Fruit fly (Drosophila melanogaster) whole organism: ENCODE data around the gene MTF-1.

Experiments used
- CG8478 ChIP-seq: fragments of >200 bp; optimal IDR thresholded peaks from 2 replicates; lab custom pipeline; 2018; ENCODE audit warnings: inconsistent platforms
- Dll ChIP-seq: fragments of >200 bp; optimal IDR thresholded peaks from 2 replicates; lab custom pipeline; 2017
- EcR ChIP-seq, 2 experiments: fragments of >200 bp; optimal IDR thresholded peaks; 2 replicates each; lab custom pipeline; 2017; ENCODE audit warnings: missing biosample characterization in 2 of 2, missing genetic modification characterization in 2 of 2, missing genetic modification reagents in 2 of 2
- pan ChIP-seq: fragments of >200 bp; optimal IDR thresholded peaks from 2 replicates; lab custom pipeline; 2017
- psq ChIP-seq: fragments of >200 bp; optimal IDR thresholded peaks from 2 replicates; lab custom pipeline; 2017
- usp ChIP-seq: fragments of >200 bp; optimal IDR thresholded peaks from 2 replicates; lab custom pipeline; 2017; ENCODE audit warnings: missing biosample characterization, missing genetic modification characterization, mixed read lengths

MTF-1 gene

DNA sequence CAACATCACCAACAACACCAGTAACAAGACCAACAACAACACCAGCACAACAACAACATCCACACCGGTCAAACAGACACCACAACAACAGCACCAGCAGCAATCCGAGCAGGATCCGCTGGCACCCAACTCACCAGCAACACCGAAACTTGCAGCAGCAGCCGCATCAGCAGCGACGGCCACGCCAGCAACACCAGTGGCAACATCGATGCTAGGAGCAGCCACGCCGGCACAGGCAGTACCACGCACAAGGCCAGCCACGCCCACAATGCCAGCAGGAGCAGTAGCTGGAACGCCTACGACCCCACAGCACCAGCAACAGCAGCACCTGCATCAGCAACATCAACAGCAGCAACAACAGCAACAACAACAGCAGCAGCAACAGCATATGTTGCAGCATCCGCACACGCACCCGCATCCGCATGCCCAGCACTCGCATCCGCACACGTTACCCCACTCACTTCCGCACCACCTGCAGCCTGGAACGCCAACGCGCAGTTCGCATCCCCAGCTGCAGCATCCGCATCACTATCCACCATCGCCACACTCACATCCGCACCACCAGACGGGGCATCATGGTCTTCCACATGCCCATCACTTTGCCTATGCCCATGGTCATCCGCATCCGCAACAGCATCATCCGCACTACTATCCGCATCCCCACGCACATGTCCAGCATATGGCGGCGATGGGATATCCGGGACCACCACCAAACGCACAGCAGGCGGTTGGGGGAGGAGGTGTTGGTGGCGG lies 41.2 kb downstream of the MTF-1 start:
- TF ChIP-seq psq (lab: Kevin White, UChicago) (no peak), CG8478 (lab: Kevin White, UChicago) (no peak), EcR (GFP tag; optimal IDR thresholded peaks at IDR 0.05; lab: Kevin White, UChicago) (no peak), Dll (lab: Kevin White, UChicago) (no peak), pan (lab: Kevin White, UChicago) (no peak), usp (GFP tag; lab: Kevin White, UChicago) (no peak)

DNA sequence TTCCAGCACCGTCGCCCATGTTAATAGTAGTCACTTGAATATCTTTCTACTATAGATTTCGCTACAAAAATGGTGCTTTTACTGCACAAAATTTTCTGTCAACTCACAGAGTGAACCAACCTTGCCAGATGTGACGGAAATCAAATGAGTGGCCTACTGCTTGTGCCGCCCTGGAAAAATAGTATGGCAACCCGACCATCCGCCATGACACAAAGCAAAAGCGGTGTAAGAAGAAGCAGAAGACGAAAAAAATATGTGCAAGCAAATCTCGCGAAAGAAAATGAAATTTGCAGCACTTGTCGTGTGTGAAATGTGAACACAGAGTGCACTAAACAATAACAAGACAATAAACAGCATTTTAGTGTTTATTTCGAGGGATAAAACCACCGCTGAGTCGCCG lies 46.7 kb downstream of the MTF-1 start, which contains the start of the genes Uch-L5 and Jarid2:
Gene Uch-L5, minus strand, starts transcription at position 137 of the 400 bp plus-strand sequence.
Gene Jarid2, plus strand, starts transcription at position 210 of the 400 bp plus-strand sequence.
- TF ChIP-seq pan (lab: Kevin White, UChicago) = no peak
- TF ChIP-seq usp (GFP tag; lab: Kevin White, UChicago) = no peak

DNA sequence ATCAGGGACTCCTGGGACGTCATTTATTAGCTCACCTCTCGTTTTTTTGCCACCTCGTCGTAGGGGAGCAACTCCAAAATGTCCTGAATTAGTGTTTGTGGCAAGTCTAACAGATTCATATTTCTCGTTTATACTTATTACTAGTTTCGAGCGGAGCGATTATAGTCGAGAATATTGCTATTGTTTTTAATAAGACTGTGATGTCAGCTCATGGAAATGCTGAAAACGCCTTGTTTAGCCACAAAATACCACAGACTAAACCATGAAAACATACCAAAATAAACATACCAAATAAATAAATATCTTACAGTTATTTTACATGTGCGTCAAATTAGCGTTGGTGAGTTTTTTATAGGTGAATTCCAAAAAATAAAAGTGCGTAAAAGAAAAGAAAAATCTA lies 57.5 kb downstream of the MTF-1 start, which contains the start of gene pall:
Gene pall, minus strand, starts transcription at position 205 of the 400 bp plus-strand sequence.
- TF ChIP-seq pan (lab: Kevin White, UChicago) = no peak
- TF ChIP-seq psq (lab: Kevin White, UChicago) = no peak
- TF ChIP-seq Dll (lab: Kevin White, UChicago) = no peak
- no peak for TF ChIP-seq EcR (GFP tag; optimal IDR thresholded peaks at IDR 0.05; lab: Kevin White, UChicago)
- no peak for TF ChIP-seq usp (GFP tag; lab: Kevin White, UChicago)
- no peak for TF ChIP-seq CG8478 (lab: Kevin White, UChicago)
